Fruit fly (Drosophila melanogaster): Measurements from ENCODE around the gene CG8132.

Gene CG8132

dm6 chr3R:9428988-9429387 lies 27.7 kb downstream of the CG8132 start (continued):
- no peak for TF ChIP-seq Nf-YC (tag; optimal IDR thresholded peaks at IDR 0.05)
- no peak for TF ChIP-seq CG9437 (GFP tag; optimal IDR thresholded peaks at IDR 0.05)
- peak; percentile 69 for TF ChIP-seq CG17328 (GFP tag; IDR thresholded peaks at IDR 0.05)
- TF ChIP-seq CG12391 (tag; optimal IDR thresholded peaks at IDR 0.05): peak; percentile 71
- no peak for TF ChIP-seq h (optimal IDR thresholded peaks at IDR 0.05)
- TF ChIP-seq Nf-YA (GFP tag; IDR thresholded peaks at IDR 0.05): peak; percentile 44; the same call in 1 of the 2 replicates
- TF ChIP-seq Eip74EF (GFP tag; optimal IDR thresholded peaks at IDR 0.05): peak in 1 of 2 experiments; percentile 33
- peak; percentile 30 for TF ChIP-seq CG1233 (GFP tag; optimal IDR thresholded peaks at IDR 0.05)
- TF ChIP-seq tap (tag; optimal IDR thresholded peaks at IDR 0.05): peak; percentile 56
- TF ChIP-seq so (GFP tag; IDR thresholded peaks at IDR 0.05): 0 out of 3 replicates have a peak, but pooled peaks have one; percentile 27
- TF ChIP-seq CG12769 (tag; optimal IDR thresholded peaks at IDR 0.05): peak; percentile 89
- peak; percentile 57 for TF ChIP-seq kay (GFP tag; optimal IDR thresholded peaks at IDR 0.05)
- TF ChIP-seq CG4424 (GFP tag; optimal IDR thresholded peaks at IDR 0.05): peak; percentile 7
- TF ChIP-seq Chrac-16 (GFP tag; optimal IDR thresholded peaks at IDR 0.05): peak; percentile 1
- no peak for TF ChIP-seq Gsc (GFP tag; IDR thresholded peaks at IDR 0.05)
- no peak for TF ChIP-seq cad (GFP tag; optimal IDR thresholded peaks at IDR 0.05)
- no peak for TF ChIP-seq CG15479 (GFP tag; optimal IDR thresholded peaks at IDR 0.05)
- no peak for TF ChIP-seq sim (GFP tag; IDR thresholded peaks at IDR 0.05)
- peak; percentile 78 for TF ChIP-seq NFAT (GFP tag; IDR thresholded peaks at IDR 0.05)
- peak; percentile 86 for TF ChIP-seq CG10543 (GFP tag; optimal IDR thresholded peaks at IDR 0.05)
- no peak for TF ChIP-seq Neu2 (GFP tag; optimal IDR thresholded peaks at IDR 0.05; ENCODE audit: borderline replicate concordance)
- peak; percentile 70 for TF ChIP-seq mirr (GFP tag; optimal IDR thresholded peaks at IDR 0.05)
- peak; percentile 38 for TF ChIP-seq Atf-2 (GFP tag; optimal IDR thresholded peaks at IDR 0.05)
- no peak for TF ChIP-seq ap (GFP tag; IDR thresholded peaks at IDR 0.05)
- TF ChIP-seq Pdp1 (GFP tag; optimal IDR thresholded peaks at IDR 0.05): peak; percentile 25 to 90
- TF ChIP-seq CG10979 (tag; optimal IDR thresholded peaks at IDR 0.05): peak; percentile 42
- no peak for TF ChIP-seq pfk (GFP tag; optimal IDR thresholded peaks at IDR 0.05)
- peak; percentile 70 for TF ChIP-seq NfI (GFP tag; optimal IDR thresholded peaks at IDR 0.05)
- no peak for TF ChIP-seq crp (GFP tag; optimal IDR thresholded peaks at IDR 0.05)
- TF ChIP-seq eve (GFP tag; optimal IDR thresholded peaks at IDR 0.05): peak in 1 of 2 experiments; percentile 84
- peak; percentile 5 for TF ChIP-seq CG12299 (tag; optimal IDR thresholded peaks at IDR 0.05)
- TF ChIP-seq CG3995 (GFP tag; optimal IDR thresholded peaks at IDR 0.05): peak; percentile 53
- TF ChIP-seq CG9817 (tag; optimal IDR thresholded peaks at IDR 0.05): peak; percentile 48
- TF ChIP-seq CG18011 (GFP tag; optimal IDR thresholded peaks at IDR 0.05): peak; percentile 44
- TF ChIP-seq CG7556 (GFP tag; optimal IDR thresholded peaks at IDR 0.05): peak; percentile 49
- TF ChIP-seq CG3281 (GFP tag; optimal IDR thresholded peaks at IDR 0.05): peak; percentile 64
- no peak for TF ChIP-seq Abd-B (GFP tag; optimal IDR thresholded peaks at IDR 0.05)
- no peak for TF ChIP-seq gcm (GFP tag; optimal IDR thresholded peaks at IDR 0.05)
- TF ChIP-seq Mes4 (GFP tag; optimal IDR thresholded peaks at IDR 0.05): no peak
- no peak for TF ChIP-seq CkIIα-i1 (GFP tag; IDR thresholded peaks at IDR 0.05)
- no peak for TF ChIP-seq hkb (optimal IDR thresholded peaks at IDR 0.05)
- peak; percentile 70; the same call in 1 of the 2 replicates for TF ChIP-seq hkb (GFP tag; IDR thresholded peaks at IDR 0.05)
- no peak for TF ChIP-seq CG4360 (GFP tag; IDR thresholded peaks at IDR 0.05)
- no peak for TF ChIP-seq Sry-β (GFP tag; optimal IDR thresholded peaks at IDR 0.05)
- TF ChIP-seq ab (GFP tag; optimal IDR thresholded peaks at IDR 0.05): no peak
- peak; percentile 94 for TF ChIP-seq CG18599 (GFP tag; optimal IDR thresholded peaks at IDR 0.05)
- TF ChIP-seq CG9876 (GFP tag; optimal IDR thresholded peaks at IDR 0.05): no peak
- peak; percentile 68 for TF ChIP-seq Dek (tag; optimal IDR thresholded peaks at IDR 0.05)
- TF ChIP-seq luna (GFP tag; optimal IDR thresholded peaks at IDR 0.05): no peak
- TF ChIP-seq CG6813 (GFP tag; optimal IDR thresholded peaks at IDR 0.05): peak; percentile 8
- no peak for TF ChIP-seq CG14860 (GFP tag; IDR thresholded peaks at IDR 0.05; ENCODE audit: partially characterized antibody)
